Worm (Caenorhabditis elegans) whole organism, L4/young adult: ENCODE data around the gene W03G11.3.

ENCODE experiments used
- W03F9.2 ChIP-seq: fragments of 150-350 bp; optimal IDR thresholded peaks from 2 replicates; lab custom pipeline; 2014; ENCODE audit warnings: missing biosample characterization, missing genetic modification characterization
- dao-5 ChIP-seq: sonication (generic microtip); optimal IDR thresholded peaks from 2 replicates; lab custom pipeline; 2016; ENCODE audit warnings: missing genotype, missing genetic modification characterization, moderate library complexity, missing compliant biosample characterization
- him-1 ChIP-seq: sonication (generic microtip); optimal IDR thresholded peaks from 2 replicates; lab custom pipeline; 2016; ENCODE audit warnings: missing genotype, missing genetic modification reagents, missing genetic modification characterization, missing compliant biosample characterization

Gene W03G11.3

ce11 chrX:12103712-12104111 is at the start of gene W03G11.3:
W03G11.3 (minus strand) TSS chrX:12103812.
- TF ChIP-seq dao-5 (tag; lab: Kevin White, UChicago), result no peak
- no peak for TF ChIP-seq W03F9.2 (tag; lab: Kevin White, UChicago)
- no peak for TF ChIP-seq him-1 (tag; lab: Kevin White, UChicago)

- TF ChIP-seq W03F9.2 (tag; lab: Kevin White, UChicago), result no peak
These were observed 46.1 kb upstream of the W03G11.3 start, which contains the start of gene znf-474 for ce11 chrX:12149638-12150137. znf-474 (plus strand) TSS chrX:12149924.

DNA sequence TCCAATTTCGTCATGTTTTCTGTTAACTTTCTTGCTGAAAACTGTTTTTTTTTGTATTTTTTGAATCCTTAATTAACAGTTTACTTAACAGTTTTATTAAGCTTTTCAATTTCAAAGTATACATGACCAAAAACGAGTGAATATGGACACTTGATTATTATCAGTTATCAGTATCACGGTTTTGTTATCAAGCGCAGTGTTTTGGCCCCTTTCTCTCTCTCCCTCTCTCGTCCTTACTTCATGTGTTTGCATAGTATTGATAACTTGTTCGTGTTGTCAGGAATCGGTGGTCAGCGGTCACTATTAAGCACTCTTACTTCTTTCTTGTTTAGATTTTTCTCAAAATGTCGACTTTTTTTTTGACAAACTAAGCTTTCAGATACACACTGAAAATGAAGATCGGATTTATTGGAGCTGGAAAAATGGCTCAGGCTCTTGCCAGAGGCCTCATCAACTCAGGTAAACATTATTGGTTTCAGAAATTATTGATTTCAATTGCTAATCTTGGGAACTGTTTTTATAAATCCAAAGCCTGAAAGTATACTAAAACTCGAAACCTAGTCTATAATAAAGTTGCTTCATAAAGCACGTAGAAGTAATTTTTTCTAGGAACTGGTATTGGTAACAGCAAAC is 43.0 kb upstream of the W03G11.3 start, which contains the start of gene pycr-1:
TSS of gene pycr-1 (plus strand) at position 380 of the 633 bp plus-strand sequence.
- no peak for TF ChIP-seq W03F9.2 (tag; lab: Kevin White, UChicago)

DNA sequence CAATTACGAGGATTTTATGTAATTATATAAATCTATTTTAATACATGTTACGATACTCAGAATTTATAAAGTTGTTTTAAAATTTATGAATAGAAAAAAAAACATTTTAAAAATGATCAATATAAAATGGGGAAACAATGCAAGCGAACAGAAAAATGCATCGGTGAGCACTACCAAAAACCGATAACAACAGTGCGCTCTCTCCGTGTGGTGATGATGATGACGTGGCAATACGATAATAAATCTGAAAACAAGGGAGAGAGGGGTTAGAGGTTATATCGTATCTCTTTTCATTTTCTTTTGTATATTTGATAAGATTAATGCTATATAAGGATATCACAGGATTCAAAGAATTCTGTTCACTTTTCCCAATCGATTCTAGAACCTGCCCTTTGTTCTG is 42.3 kb upstream of the W03G11.3 start:
- TF ChIP-seq W03F9.2 (tag; lab: Kevin White, UChicago) (no peak), dao-5 (tag; lab: Kevin White, UChicago) (no peak), him-1 (tag; lab: Kevin White, UChicago) (no peak)

DNA sequence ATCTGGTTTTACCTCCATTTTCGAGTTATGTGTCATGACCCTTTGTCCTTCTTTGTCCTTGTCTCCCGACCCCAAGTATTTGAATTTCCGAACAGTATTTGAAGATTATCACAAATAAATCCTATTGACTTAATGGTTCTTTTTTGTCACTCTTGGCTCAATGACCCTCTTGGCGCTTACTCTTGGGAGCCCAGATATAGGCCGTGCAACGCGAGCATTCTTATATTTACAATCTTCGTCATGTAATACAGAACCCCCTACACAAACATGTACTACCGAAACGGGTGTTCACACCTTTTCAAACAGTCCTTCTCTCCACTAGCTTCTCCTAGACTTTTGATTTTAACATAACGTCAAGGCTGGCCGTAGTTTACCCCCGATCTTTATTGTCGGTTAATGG is 40.1 kb upstream of the W03G11.3 start, which contains the start of gene M153.5:
TSS of gene M153.5 (plus strand) at position 301 of the 400 bp plus-strand sequence.
- TF ChIP-seq W03F9.2 (tag; lab: Kevin White, UChicago) (no peak), dao-5 (tag; lab: Kevin White, UChicago) (no peak), him-1 (tag; lab: Kevin White, UChicago) (no peak)

DNA sequence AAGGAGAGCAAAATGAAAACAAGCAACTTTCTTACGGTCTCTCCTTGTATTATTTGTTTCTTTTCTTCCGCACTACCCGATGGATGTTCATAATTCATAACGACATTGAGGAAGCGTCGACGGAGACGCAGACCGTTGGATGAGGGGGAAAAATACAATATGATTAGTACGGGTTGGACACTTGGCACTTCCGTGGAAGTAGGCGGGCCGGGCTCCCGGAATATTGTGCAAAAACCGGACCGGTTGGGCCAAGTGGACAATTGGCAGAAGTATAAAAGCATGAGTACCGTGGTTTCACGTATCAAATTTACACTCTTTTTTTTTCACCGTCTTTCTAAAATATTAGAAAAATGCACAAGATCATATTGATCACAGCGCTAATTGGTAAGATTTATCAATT is 39.0 kb upstream of the W03G11.3 start, which contains the start of gene M153.3:
TSS of gene M153.3 (plus strand) at position 301 of the 400 bp plus-strand sequence.
- TF ChIP-seq him-1 (tag; lab: Kevin White, UChicago) (no peak), W03F9.2 (tag; lab: Kevin White, UChicago) (no peak), dao-5 (tag; lab: Kevin White, UChicago) (no peak)

DNA sequence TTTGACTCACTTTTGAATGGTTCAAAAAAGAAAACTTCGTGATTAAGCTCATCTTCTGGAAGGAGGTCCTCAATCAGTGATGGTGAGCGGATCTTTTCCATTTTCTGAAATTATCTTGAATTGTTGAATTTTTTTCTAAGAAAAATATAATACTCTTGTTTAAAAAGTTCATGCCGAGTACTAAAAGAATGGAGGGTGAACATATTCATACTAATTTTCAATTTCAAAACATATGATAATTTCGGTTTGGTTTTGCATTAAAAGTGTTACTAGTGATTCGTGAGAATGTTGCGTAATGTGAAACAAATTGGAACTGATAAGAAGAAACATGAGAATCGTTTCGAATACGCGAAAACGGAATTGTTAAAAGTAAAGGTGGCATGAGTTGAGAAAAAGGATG is 37.4 kb upstream of the W03G11.3 start, which contains the start of gene lyst-1:
TSS of gene lyst-1 (minus strand) at position 101 of the 400 bp plus-strand sequence.
- TF ChIP-seq him-1 (tag; lab: Kevin White, UChicago) (no peak), dao-5 (tag; lab: Kevin White, UChicago) (no peak), W03F9.2 (tag; lab: Kevin White, UChicago) (no peak)

DNA sequence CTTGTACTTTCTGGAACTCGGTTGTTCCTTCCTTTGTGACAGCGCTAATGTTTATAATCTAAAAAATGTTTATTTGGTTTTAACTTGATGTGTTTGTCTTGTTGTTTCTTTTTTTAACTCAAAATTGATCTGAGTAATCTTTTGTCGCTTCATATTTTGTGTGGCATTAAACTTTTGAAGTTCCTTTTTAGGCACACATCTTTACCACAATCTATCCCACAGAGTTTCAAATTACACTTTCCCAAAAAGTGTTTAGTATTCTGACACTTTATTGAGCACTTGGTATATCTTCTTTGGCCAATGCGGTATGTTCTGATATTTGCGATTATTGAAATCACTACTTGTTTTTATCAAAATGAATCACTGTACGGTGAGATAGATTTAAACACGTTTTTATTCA is 21.7 kb upstream of the W03G11.3 start, which contains the start of gene lgc-18:
TSS of gene lgc-18 (plus strand) at position 301 of the 400 bp plus-strand sequence.
- TF ChIP-seq dao-5 (tag; lab: Kevin White, UChicago) (no peak), W03F9.2 (tag; lab: Kevin White, UChicago) (no peak), him-1 (tag; lab: Kevin White, UChicago) (no peak)

ce11 chrX:12123152-12123551 is 19.5 kb upstream of the W03G11.3 start, which contains the start of gene T01H10.11:
T01H10.11 (plus strand) TSS chrX:12123452.
- no peak for TF ChIP-seq W03F9.2 (tag; lab: Kevin White, UChicago)
- no peak for TF ChIP-seq dao-5 (tag; lab: Kevin White, UChicago)
- TF ChIP-seq him-1 (tag; lab: Kevin White, UChicago), result no peak

- TF ChIP-seq dao-5 (tag; lab: Kevin White, UChicago) (no peak), him-1 (tag; lab: Kevin White, UChicago) (no peak)
These were observed 17.7 kb upstream of the W03G11.3 start, which contains the start of gene lgc-17 for ce11 chrX:12121285-12121684. lgc-17 (plus strand) TSS chrX:12121585.

- TF ChIP-seq him-1 (tag; lab: Kevin White, UChicago) (no peak), W03F9.2 (tag; lab: Kevin White, UChicago) (no peak), dao-5 (tag; lab: Kevin White, UChicago) (no peak)
These were observed 14.7 kb upstream of the W03G11.3 start, which contains the start of gene lgc-16 for ce11 chrX:12118340-12118739. lgc-16 (plus strand) TSS chrX:12118640.

DNA sequence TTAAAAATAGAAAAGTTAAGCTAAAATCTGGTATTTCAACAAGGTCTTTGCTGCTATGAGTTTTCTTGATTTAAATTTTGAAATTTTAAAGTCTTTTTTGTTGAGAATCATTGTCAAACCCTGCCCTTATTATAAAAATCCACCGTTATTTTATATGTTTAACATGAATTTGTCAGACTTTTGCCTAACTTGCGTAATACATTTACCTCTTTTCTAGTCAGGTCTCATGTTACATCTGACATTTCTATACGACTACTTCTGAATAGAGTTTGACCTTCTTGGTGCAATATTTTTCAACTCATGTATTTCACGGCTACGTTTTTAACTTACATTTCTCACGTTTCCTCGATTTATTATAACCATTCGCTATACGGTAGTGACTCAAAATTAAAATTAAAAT is 10.4 kb upstream of the W03G11.3 start, which contains the start of gene lgc-15:
TSS of gene lgc-15 (plus strand) at position 301 of the 400 bp plus-strand sequence.
- no peak for TF ChIP-seq him-1 (tag; lab: Kevin White, UChicago)
- no peak for TF ChIP-seq dao-5 (tag; lab: Kevin White, UChicago)
- TF ChIP-seq W03F9.2 (tag; lab: Kevin White, UChicago), result no peak

DNA sequence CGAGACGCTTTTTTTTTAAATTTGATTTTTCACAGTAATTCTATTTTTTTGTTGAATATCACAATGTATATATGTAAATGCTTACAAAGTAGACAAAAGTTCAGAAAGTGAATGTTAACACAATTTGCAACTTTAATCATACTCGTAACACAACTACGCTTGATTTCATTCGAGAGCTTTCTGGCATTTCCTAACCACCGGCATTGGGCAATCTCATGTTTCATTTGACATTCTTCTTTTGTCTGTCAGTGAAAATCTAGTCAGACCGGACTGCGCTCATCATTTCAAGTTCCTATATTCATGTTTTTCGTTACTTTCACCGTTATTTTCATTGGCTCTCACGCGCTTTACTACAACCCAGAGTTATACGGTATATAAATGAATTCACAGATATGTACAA is 7.6 kb upstream of the W03G11.3 start, which contains the start of gene lgc-14:
TSS of gene lgc-14 (plus strand) at position 301 of the 400 bp plus-strand sequence.
- no peak for TF ChIP-seq dao-5 (tag; lab: Kevin White, UChicago)
- no peak for TF ChIP-seq him-1 (tag; lab: Kevin White, UChicago)
- no peak for TF ChIP-seq W03F9.2 (tag; lab: Kevin White, UChicago)
